Worm (Caenorhabditis elegans): ENCODE measurements around the gene obr-2.

obr-2 gene

DNA sequence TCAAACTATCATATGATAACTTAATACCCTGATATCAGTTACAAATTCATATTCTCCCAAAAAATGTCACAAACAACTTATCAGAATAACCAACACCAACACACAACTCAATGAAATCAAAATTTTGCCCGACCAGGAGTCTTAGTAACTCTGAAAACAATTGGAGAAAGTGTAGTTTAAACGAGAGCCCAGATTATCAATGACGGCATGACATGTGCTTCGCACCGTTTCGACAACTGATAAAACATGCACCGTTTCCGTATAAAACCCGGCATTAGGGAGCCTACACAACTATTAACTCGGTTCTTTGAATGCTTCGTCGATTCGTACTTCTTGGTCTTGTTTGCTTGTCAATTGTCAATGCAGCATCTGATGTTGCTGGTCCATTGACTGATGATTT lies 20.4 kb downstream of the obr-2 start, which contains the start of gene fil-1:
Gene fil-1, plus strand, starts transcription at position 219 of the 400 bp plus-strand sequence.
- no peak for TF ChIP-seq nhr-90 (tag; optimal IDR thresholded peaks at IDR 0.05)
- TF ChIP-seq ztf-28 (GFP tag; IDR thresholded peaks at IDR 0.05), result no peak
- TF ChIP-seq fkh-3 (tag; optimal IDR thresholded peaks at IDR 0.05), result no peak
- TF ChIP-seq nhr-80 (tag; optimal IDR thresholded peaks at IDR 0.05), result peak; percentile 22

DNA sequence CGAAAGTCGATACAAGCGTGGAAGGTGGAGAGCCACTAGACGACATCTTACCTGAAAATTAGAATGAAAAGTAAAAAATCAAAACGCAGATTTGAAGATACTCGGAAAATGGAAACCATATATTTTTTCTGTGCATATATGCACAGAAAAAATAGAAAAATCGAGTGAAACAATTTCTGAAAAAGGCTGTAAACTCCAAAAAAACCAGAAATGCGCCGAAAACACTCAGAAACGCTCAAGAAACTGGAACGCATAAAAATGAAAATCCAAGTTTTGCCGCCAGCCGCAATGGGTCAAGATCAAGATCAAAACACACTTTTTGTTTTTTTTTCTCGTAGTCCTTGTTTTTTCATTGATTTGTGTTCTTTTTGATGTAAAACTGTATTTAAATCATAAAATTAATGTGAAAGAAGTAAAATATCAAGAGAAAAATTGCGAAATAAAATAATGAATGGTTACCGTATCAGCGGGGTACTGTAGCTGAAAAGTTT lies 21.4 kb downstream of the obr-2 start, which contains the start of gene T01C3.3:
Gene T01C3.3, minus strand, starts transcription at position 51 of the 491 bp plus-strand sequence.
- TF ChIP-seq Y67H2A.10 (GFP tag; conservative IDR thresholded peaks at IDR 0.05) (no peak), F55B11.4 (tag; optimal IDR thresholded peaks at IDR 0.05; ENCODE audit: borderline replicate concordance, insufficient read depth) (no peak), cebp-2 (GFP tag; IDR thresholded peaks at IDR 0.05) (no peak), rpc-1 (optimal IDR thresholded peaks at IDR 0.05) (no peak), rpc-1 (tag; optimal IDR thresholded peaks at IDR 0.05) (no peak), snpc-4 (GFP tag; optimal IDR thresholded peaks at IDR 0.05) (peak; percentile 22), snpc-4 (tag; optimal IDR thresholded peaks at IDR 0.05) (peak in 1 of 4 experiments; percentile 10), xnd-1 (tag; optimal IDR thresholded peaks at IDR 0.05) (peak; percentile 91), ZK185.1 (tag; optimal IDR thresholded peaks at IDR 0.05; ENCODE audit: poor library complexity, severe bottlenecking) (no peak), him-1 (tag; optimal IDR thresholded peaks at IDR 0.05) (no peak), B0261.1 (tag; optimal IDR thresholded peaks at IDR 0.05) (no peak), ztf-18 (tag; optimal IDR thresholded peaks at IDR 0.05) (no peak), zfh-2 (GFP tag; conservative IDR thresholded peaks at IDR 0.05) (no peak), sea-2 (GFP tag; IDR thresholded peaks at IDR 0.05) (no peak), F39B2.1 (GFP tag; IDR thresholded peaks at IDR 0.05) (no peak), F57A8.1 (GFP tag; optimal IDR thresholded peaks at IDR 0.05) (no peak), egl-44 (GFP tag; IDR thresholded peaks at IDR 0.05) (no peak), tlf-1 (GFP tag; optimal IDR thresholded peaks at IDR 0.05) (peak; percentile 54), ztf-25 (GFP tag; IDR thresholded peaks at IDR 0.05) (0 out of 2 replicates have a peak, but pooled peaks have one; percentile 24), hmg-1.2 (GFP tag; IDR thresholded peaks at IDR 0.05) (peak; percentile 52), ekl-4 (GFP tag; IDR thresholded peaks at IDR 0.05) (0 out of 2 replicates have a peak, but pooled peaks have one; percentile 33), nhr-120 (GFP tag; IDR thresholded peaks at IDR 0.05) (no peak), K12H6.12 (tag; optimal IDR thresholded peaks at IDR 0.05) (no peak), C17E4.6 (GFP tag; IDR thresholded peaks at IDR 0.05) (0 out of 2 replicates have a peak, but pooled peaks have one; percentile 34), T07F8.4 (tag; optimal IDR thresholded peaks at IDR 0.05) (no peak), nhr-80 (tag; optimal IDR thresholded peaks at IDR 0.05) (no peak), Y53F4B.3 (GFP tag; IDR thresholded peaks at IDR 0.05) (no peak), lin-54 (GFP tag; optimal IDR thresholded peaks at IDR 0.05) (peak; percentile 52), hrde-1 (tag; optimal IDR thresholded peaks at IDR 0.05; ENCODE audit: borderline replicate concordance) (no peak), mxl-1 (tag; optimal IDR thresholded peaks at IDR 0.05) (no peak), B0336.3 (GFP tag; IDR thresholded peaks at IDR 0.05) (no peak), bed-2 (GFP tag; IDR thresholded peaks at IDR 0.05) (no peak), dpl-1 (GFP tag; optimal IDR thresholded peaks at IDR 0.05) (peak; percentile 93), atf-7 (tag; optimal IDR thresholded peaks at IDR 0.05) (no peak), tbx-9 (tag; optimal IDR thresholded peaks at IDR 0.05; ENCODE audit: borderline replicate concordance) (no peak), cebp-1 (GFP tag; IDR thresholded peaks at IDR 0.05) (no peak), cebp-1 (tag; optimal IDR thresholded peaks at IDR 0.05) (no peak), C06A6.2 (GFP tag; conservative IDR thresholded peaks at IDR 0.05) (no peak), hlh-26 (GFP tag; conservative IDR thresholded peaks at IDR 0.05) (no peak), lin-35 (GFP tag; optimal IDR thresholded peaks at IDR 0.05) (peak in 1 of 3 experiments; percentile 59), ceh-58 (GFP tag; IDR thresholded peaks at IDR 0.05) (no peak), sdz-38 (tag; optimal IDR thresholded peaks at IDR 0.05) (no peak), nfya-2 (GFP tag; IDR thresholded peaks at IDR 0.05) (no peak), F33H1.4 (GFP tag; IDR thresholded peaks at IDR 0.05) (peak; percentile 78), fkh-3 (tag; optimal IDR thresholded peaks at IDR 0.05) (no peak), attf-6 (GFP tag; IDR thresholded peaks at IDR 0.05) (no peak)
